Worm (Caenorhabditis elegans) whole organism, midembryonic: ENCODE results near the gene gst-15.

Experiments
- cog-1 ChIP-seq: sonication (generic microtip); optimal IDR thresholded peaks from 2 replicates; lab custom pipeline; 2016; ENCODE audit warnings: missing genetic modification characterization, missing compliant biosample characterization
- klf-2 ChIP-seq: fragments of 200-800 bp; sonication (Bioruptor generic); conservative IDR thresholded peaks from 2 replicates; pipeline ENCODE4 v1.3.6; 2022; ENCODE audit warnings: missing genetic modification reagents, missing genetic modification characterization, missing compliant biosample characterization
- tab-1 ChIP-seq: fragments of 200-800 bp; sonication (Bioruptor generic); IDR thresholded peaks from 2 replicates; pipeline ENCODE4 v1.3.6; 2022; ENCODE audit warnings: missing genetic modification characterization, missing compliant biosample characterization
- ztf-23 ChIP-seq: fragments of 200-800 bp; sonication (Bioruptor generic); IDR thresholded peaks from 2 replicates; pipeline ENCODE4 v1.3.6; 2022; ENCODE audit warnings: missing genetic modification reagents, missing genetic modification characterization, missing compliant biosample characterization
- ztf-29 ChIP-seq: fragments of 200-800 bp; sonication (Bioruptor generic); IDR thresholded peaks from 2 replicates; pipeline ENCODE4 v1.3.6; 2022; ENCODE audit warnings: missing genetic modification reagents, missing genetic modification characterization, missing compliant biosample characterization

ce11 chrII:13614516-13614915 is 1.5 kb upstream of the gst-15 start:
- TF ChIP-seq ztf-29 (no peak), tab-1 (GFP tag; lab: Robert Waterston, UW) (no peak), ztf-23 (GFP tag; lab: Robert Waterston, UW) (no peak), cog-1 (no peak), klf-2 (GFP tag; lab: Robert Waterston, UW) (no peak)
